Fruit fly (Drosophila melanogaster) whole organism, adult: ENCODE data around the gene Mettl14.

Source experiments
- CG11617 ChIP-seq: fragments of 200-800 bp; sonication (Bioruptor generic); optimal IDR thresholded peaks from 2 replicates; lab custom pipeline; 2017; ENCODE audit warnings: mild to moderate bottlenecking, missing biosample characterization, missing genetic modification reagents, missing genetic modification characterization
- CG12768 ChIP-seq: fragments of 200-800 bp; sonication (Bioruptor generic); optimal IDR thresholded peaks from 2 replicates; lab custom pipeline; 2017; ENCODE audit warnings: missing biosample characterization, missing genetic modification characterization, mild to moderate bottlenecking, moderate library complexity, missing genetic modification reagents
- CG1620 ChIP-seq: fragments of 200-800 bp; sonication (Bioruptor generic); optimal IDR thresholded peaks from 2 replicates; lab custom pipeline; 2016; ENCODE audit warnings: missing biosample characterization, missing genetic modification characterization
- CG33017 ChIP-seq: fragments of 200-800 bp; sonication (Bioruptor generic); optimal IDR thresholded peaks from 2 replicates; lab custom pipeline; 2018; ENCODE audit warnings: missing biosample characterization, mild to moderate bottlenecking, missing genetic modification characterization, moderate library complexity
- CG7101 ChIP-seq: fragments of 200-800 bp; sonication (Bioruptor generic); optimal IDR thresholded peaks from 2 replicates; lab custom pipeline; 2018; ENCODE audit warnings: missing biosample characterization, mild to moderate bottlenecking, missing genetic modification characterization, moderate library complexity
- Clk ChIP-seq: fragments of 200-800 bp; sonication (Bioruptor generic); optimal IDR thresholded peaks from 2 replicates; lab custom pipeline; 2017; ENCODE audit warnings: missing biosample characterization, missing genetic modification characterization
- Crg-1 ChIP-seq: fragments of 200-800 bp; sonication (Bioruptor generic); optimal IDR thresholded peaks from 2 replicates; lab custom pipeline; 2016; ENCODE audit warnings: missing biosample characterization, missing genetic modification characterization
- Hr96 ChIP-seq: fragments of 200-800 bp; sonication (Bioruptor generic); optimal IDR thresholded peaks from 2 replicates; lab custom pipeline; 2016; ENCODE audit warnings: missing biosample characterization, missing genetic modification characterization
- bab1 ChIP-seq: fragments of 200-800 bp; sonication (Bioruptor generic); optimal IDR thresholded peaks from 3 replicates; lab custom pipeline; 2019; ENCODE audit warnings: missing biosample characterization, mild to moderate bottlenecking, missing genetic modification characterization, moderate library complexity
- cic ChIP-seq: fragments of 200-800 bp; sonication (Bioruptor generic); optimal IDR thresholded peaks from 2 replicates; lab custom pipeline; 2017; ENCODE audit warnings: missing biosample characterization, mild to moderate bottlenecking, missing genetic modification characterization, moderate library complexity
- cnc ChIP-seq, 2 experiments: fragments of >200 bp; optimal IDR thresholded peaks; 2 replicates each; lab custom pipeline; 2017
- kay ChIP-seq: fragments of 200-800 bp; sonication (Bioruptor generic); peaks from one replicate; lab custom pipeline; 2016; ENCODE audit warnings: missing biosample characterization, missing genetic modification characterization, borderline replicate concordance
- pad ChIP-seq: fragments of 200-800 bp; sonication (Bioruptor generic); optimal IDR thresholded peaks from 3 replicates; lab custom pipeline; 2017; ENCODE audit warnings: missing biosample characterization, missing genetic modification characterization, mild to moderate bottlenecking, moderate library complexity, missing genetic modification reagents

- no peak for TF ChIP-seq CG12768
- TF ChIP-seq CG11617 (GFP tag; lab: Kevin White, UChicago) = no peak
- TF ChIP-seq bab1 (GFP tag; lab: Kevin White, UChicago) = no peak
- TF ChIP-seq cic (GFP tag; lab: Kevin White, UChicago) = no peak
- no peak for TF ChIP-seq Crg-1 (GFP tag; lab: Kevin White, UChicago)
- TF ChIP-seq CG1620 (GFP tag; lab: Kevin White, UChicago) = no peak
- no peak for TF ChIP-seq kay (GFP tag; lab: Kevin White, UChicago)
- TF ChIP-seq CG7101 (tag; lab: Kevin White, UChicago) = no peak
- no peak for TF ChIP-seq pad (GFP tag; lab: Kevin White, UChicago)
- no peak for TF ChIP-seq cnc (optimal IDR thresholded peaks at IDR 0.05; lab: Kevin White, UChicago)
- TF ChIP-seq Hr96 (GFP tag; lab: Kevin White, UChicago) = no peak
- no peak for TF ChIP-seq Clk
- no peak for TF ChIP-seq CG33017 (tag; lab: Kevin White, UChicago)
These were observed 37.3 kb upstream of the Mettl14 start for dm6 chr2L:8270916-8271315.
